Worm (Caenorhabditis elegans) whole organism, young adult: ENCODE measurements around the gene skr-13.
A peak's percentile ranks its signal among the peaks of the same experiment; 100 is the strongest.

Experiments
- B0035.1 ChIP-seq: sonication (generic microtip); optimal IDR thresholded peaks from 2 replicates; lab custom pipeline; 2016; ENCODE audit warnings: missing genetic modification characterization, mild to moderate bottlenecking, missing compliant biosample characterization, missing genotype, missing genetic modification reagents
- B0261.1 ChIP-seq: sonication (generic microtip); optimal IDR thresholded peaks from 2 replicates; lab custom pipeline; 2016; ENCODE audit warnings: mild to moderate bottlenecking, missing genetic modification characterization, moderate library complexity, missing compliant biosample characterization
- F33H1.4 ChIP-seq: fragments of 200-800 bp; sonication (Bioruptor generic); IDR thresholded peaks from 2 replicates; pipeline ENCODE4 v1.3.6; 2022; ENCODE audit warnings: missing genetic modification reagents, missing genetic modification characterization, missing compliant biosample characterization
- ceh-27 ChIP-seq: fragments of 200-800 bp; sonication (Bioruptor generic); optimal IDR thresholded peaks from 2 replicates; lab custom pipeline; 2018; ENCODE audit warnings: mild to moderate bottlenecking, missing genetic modification characterization, moderate library complexity, missing compliant biosample characterization
- lag-1 ChIP-seq: fragments of 200-800 bp; sonication (Bioruptor generic); IDR thresholded peaks from 2 replicates; pipeline ENCODE4 v1.3.6; 2022; ENCODE audit warnings: missing genetic modification reagents, missing genetic modification characterization, missing compliant biosample characterization
- nfyb-1 ChIP-seq: fragments of 200-800 bp; sonication (Bioruptor generic); IDR thresholded peaks from 2 replicates; pipeline ENCODE4 v1.3.6; 2022; ENCODE audit warnings: missing genetic modification reagents, missing genetic modification characterization, missing compliant biosample characterization
- pbrm-1 ChIP-seq: fragments of 200-800 bp; sonication (Bioruptor generic); IDR thresholded peaks from 2 replicates; pipeline ENCODE4 v1.3.6; 2022; ENCODE audit warnings: missing genetic modification reagents, missing genetic modification characterization, missing compliant biosample characterization
- pha-4 ChIP-seq: fragments of 150-350 bp; sonication (generic microtip); optimal IDR thresholded peaks from 2 replicates; lab custom pipeline; 2014; ENCODE audit warnings: missing biosample characterization, missing genetic modification reagents, missing genetic modification characterization
- somi-1 ChIP-seq: fragments of 200-800 bp; sonication (Bioruptor generic); optimal IDR thresholded peaks from 2 replicates; lab custom pipeline; 2018; ENCODE audit warnings: mild to moderate bottlenecking, missing genetic modification characterization, missing compliant biosample characterization
- unc-130 ChIP-seq: sonication (generic microtip); optimal IDR thresholded peaks from 2 replicates; lab custom pipeline; 2016; ENCODE audit warnings: missing genetic modification reagents, missing genetic modification characterization, missing compliant biosample characterization

DNA sequence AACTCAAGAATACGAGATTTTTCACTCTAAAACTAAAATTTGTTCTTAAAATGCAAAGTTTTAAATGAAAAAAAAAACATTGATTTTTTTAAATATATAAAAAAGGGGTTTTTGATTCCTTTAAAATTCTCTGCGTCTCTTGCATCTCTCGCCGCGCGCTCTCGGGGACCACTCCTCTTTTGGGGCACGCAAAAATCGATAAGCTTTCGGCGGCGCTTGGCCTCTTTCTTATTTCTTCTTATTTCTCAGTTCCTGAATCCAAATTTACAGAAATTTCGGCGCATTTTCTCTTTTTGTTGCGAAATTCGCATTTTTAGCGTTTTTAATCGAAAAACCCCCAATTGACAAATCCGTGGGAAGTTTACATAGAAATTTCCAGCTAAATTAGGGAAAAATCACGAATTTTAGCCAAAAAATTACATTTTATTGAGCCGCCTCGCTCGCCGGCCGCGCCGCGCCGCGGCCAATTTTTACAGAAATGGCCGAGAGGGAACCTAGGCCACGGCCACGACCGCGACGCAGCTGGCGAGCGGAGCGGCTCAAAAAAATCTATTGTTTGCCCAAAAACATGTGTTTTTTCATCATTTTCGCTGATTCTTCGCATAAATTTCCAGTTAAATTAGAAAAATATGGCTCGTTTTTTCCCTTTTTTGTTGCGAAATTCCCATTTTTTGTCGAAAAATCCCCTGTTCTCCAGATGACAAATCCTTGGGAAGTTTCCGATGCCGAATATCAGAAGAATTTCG, 43.3 kb downstream of the skr-13 start, which contains the start of gene itsn-1:
- TF ChIP-seq F33H1.4 (GFP tag; lab: Robert Waterston, UW) (0 out of 2 replicates have a peak, but pooled peaks have one; percentile 16), ceh-27 (no peak), unc-130 (no peak), lag-1 (GFP tag; lab: Robert Waterston, UW) (no peak), nfyb-1 (GFP tag; lab: Robert Waterston, UW) (no peak), B0261.1 (no peak), pha-4 (tag; lab: Kevin White, UChicago) (no peak), somi-1 (GFP tag; lab: Kevin White, UChicago) (no peak), B0035.1 (tag; lab: Kevin White, UChicago) (no peak), pbrm-1 (GFP tag; lab: Robert Waterston, UW) (no peak)
